Fruit fly (Drosophila melanogaster): ENCODE measurements around the gene Slimp.
A peak's percentile ranks its signal among the peaks of the same experiment; 100 is the strongest.

Gene Slimp

DNA sequence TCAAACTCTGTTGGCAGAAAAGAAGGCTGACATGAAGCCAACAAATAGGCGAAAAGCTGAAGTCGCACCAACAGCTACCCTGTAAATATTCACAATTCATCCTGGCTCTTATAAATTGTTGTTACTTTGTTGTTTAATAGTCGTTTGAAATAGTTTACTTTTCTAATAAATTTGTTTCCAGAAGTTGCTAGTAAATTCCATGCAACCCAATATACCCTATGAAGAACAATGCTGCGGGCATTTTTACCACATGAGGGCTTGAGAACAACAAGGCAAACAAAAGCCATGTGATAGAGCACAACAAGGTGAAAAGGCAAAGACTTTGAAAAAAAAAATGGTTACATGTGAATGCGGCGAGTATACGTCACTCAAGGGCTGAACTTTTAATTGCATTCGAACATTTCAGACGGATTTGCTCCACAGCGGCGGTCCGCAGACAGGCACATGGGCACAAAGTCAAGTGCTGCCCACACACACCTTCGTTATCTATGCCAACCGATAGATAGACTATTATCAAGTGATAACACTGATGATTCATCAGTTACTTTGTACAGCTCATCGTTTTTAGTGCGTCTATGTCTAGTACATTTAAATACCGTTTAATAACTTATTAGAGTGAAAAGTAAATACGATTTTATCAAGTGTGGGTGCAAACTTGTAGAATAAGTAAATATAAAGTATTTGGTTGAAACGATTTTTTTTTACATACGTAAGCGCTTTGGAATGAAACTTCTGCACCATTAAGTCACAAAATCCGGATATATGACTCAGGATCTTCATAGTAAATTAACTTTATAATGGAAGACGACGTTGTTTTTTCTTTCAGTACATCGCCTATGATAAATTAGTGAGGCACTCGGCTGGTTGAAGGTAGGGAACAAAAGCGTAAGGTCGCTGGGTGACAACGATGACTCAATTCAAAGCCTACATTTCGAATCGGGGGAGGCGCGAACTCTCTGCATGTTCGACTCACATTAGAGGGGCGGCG is 49.4 kb downstream of the Slimp start:
- TF ChIP-seq sv (GFP tag; optimal IDR thresholded peaks at IDR 0.05), result peak; percentile 83
- no peak for TF ChIP-seq Dfd (GFP tag; optimal IDR thresholded peaks at IDR 0.05)
- TF ChIP-seq rgr (GFP tag; optimal IDR thresholded peaks at IDR 0.05), result peak; percentile 81
- peak; percentile 55 for TF ChIP-seq HLH106 (tag; optimal IDR thresholded peaks at IDR 0.05)
- peak; percentile 75 for TF ChIP-seq OdsH (GFP tag; optimal IDR thresholded peaks at IDR 0.05)
- TF ChIP-seq Hnf4 (GFP tag; optimal IDR thresholded peaks at IDR 0.05), result peak; percentile 5
- no peak for TF ChIP-seq Myc (optimal IDR thresholded peaks at IDR 0.05)
- no peak for TF ChIP-seq N (GFP tag; optimal IDR thresholded peaks at IDR 0.05)
- TF ChIP-seq Jra (GFP tag; optimal IDR thresholded peaks at IDR 0.05), result no peak
- peak; percentile 26 for TF ChIP-seq tai (GFP tag; optimal IDR thresholded peaks at IDR 0.05)
- TF ChIP-seq pan (optimal IDR thresholded peaks at IDR 0.05), result peak; percentile 31
- TF ChIP-seq brk (GFP tag; optimal IDR thresholded peaks at IDR 0.05), result no peak
- TF ChIP-seq foxo (GFP tag; optimal IDR thresholded peaks at IDR 0.05), result peak; percentile 5 to 76
- peak; percentile 49 for TF ChIP-seq Sp1 (GFP tag; optimal IDR thresholded peaks at IDR 0.05)
- peak; percentile 39 for TF ChIP-seq CG32264 (GFP tag; optimal IDR thresholded peaks at IDR 0.05)
- no peak for TF ChIP-seq Rel (GFP tag; optimal IDR thresholded peaks at IDR 0.05)
- no peak for TF ChIP-seq Rel (tag; optimal IDR thresholded peaks at IDR 0.05)
- no peak for TF ChIP-seq GATAd (GFP tag; optimal IDR thresholded peaks at IDR 0.05)
- peak; percentile 43 for TF ChIP-seq dmrt93B (GFP tag; optimal IDR thresholded peaks at IDR 0.05)
- TF ChIP-seq psq (GFP tag; optimal IDR thresholded peaks at IDR 0.05), result peak; percentile 62
- peak; percentile 70 for TF ChIP-seq fru (GFP tag; optimal IDR thresholded peaks at IDR 0.05)
- TF ChIP-seq woc (GFP tag; optimal IDR thresholded peaks at IDR 0.05), result peak; percentile 60
- peak; percentile 81 for TF ChIP-seq h (GFP tag; optimal IDR thresholded peaks at IDR 0.05)
- TF ChIP-seq dsf (GFP tag; optimal IDR thresholded peaks at IDR 0.05; ENCODE audit: borderline replicate concordance), result no peak
- peak; percentile 80 for TF ChIP-seq ey (GFP tag; optimal IDR thresholded peaks at IDR 0.05)
- TF ChIP-seq br (GFP tag; optimal IDR thresholded peaks at IDR 0.05), result peak; percentile 73
- no peak for TF ChIP-seq Dif (GFP tag; optimal IDR thresholded peaks at IDR 0.05; ENCODE audit: partially characterized antibody)

All from whole organism, wandering third instar larva.